Worm (Caenorhabditis elegans) whole organism, mixed stage, embryonic: ENCODE data around the gene R160.6.

Source experiments
- M03D4.4 ChIP-seq: sonication (generic microtip); optimal IDR thresholded peaks from 2 replicates; lab custom pipeline; 2017; ENCODE audit warnings: mild to moderate bottlenecking, missing genetic modification characterization, missing compliant biosample characterization
- bed-3 ChIP-seq: fragments of 200-800 bp; sonication (Bioruptor generic); optimal IDR thresholded peaks from 3 replicates; lab custom pipeline; 2018; ENCODE audit warnings: mild to moderate bottlenecking, missing genetic modification characterization, moderate library complexity, missing compliant biosample characterization
- blmp-1 ChIP-seq: fragments of 150-350 bp; optimal IDR thresholded peaks from 2 replicates; lab custom pipeline; 2014; ENCODE audit warnings: missing biosample characterization, missing genetic modification characterization
- ceh-39 ChIP-seq: fragments of 150-350 bp; optimal IDR thresholded peaks from 2 replicates; lab custom pipeline; 2014; ENCODE audit warnings: missing biosample characterization, missing genetic modification characterization
- ceh-43 ChIP-seq: fragments of 200-800 bp; sonication (Bioruptor generic); optimal IDR thresholded peaks from 2 replicates; lab custom pipeline; 2018; ENCODE audit warnings: mild to moderate bottlenecking, missing genetic modification characterization, moderate library complexity, missing compliant biosample characterization
- ceh-83 ChIP-seq: fragments of 200-800 bp; sonication (Bioruptor generic); optimal IDR thresholded peaks from 2 replicates; lab custom pipeline; 2018; ENCODE audit warnings: mild to moderate bottlenecking, missing genetic modification characterization, missing compliant biosample characterization
- cnd-1 ChIP-seq: fragments of 200-800 bp; sonication (Bioruptor generic); optimal IDR thresholded peaks from 2 replicates; lab custom pipeline; 2018; ENCODE audit warnings: mild to moderate bottlenecking, missing genetic modification characterization, missing compliant biosample characterization
- drap-1 ChIP-seq: fragments of 200-800 bp; sonication (Bioruptor generic); optimal IDR thresholded peaks from 3 replicates; lab custom pipeline; 2018; ENCODE audit warnings: mild to moderate bottlenecking, missing genetic modification characterization, missing compliant biosample characterization
- elt-1 ChIP-seq: sonication (generic microtip); optimal IDR thresholded peaks from 2 replicates; lab custom pipeline; 2017; ENCODE audit warnings: missing genetic modification characterization, mild to moderate bottlenecking, missing compliant biosample characterization, antibody characterized with exemption, moderate library complexity, borderline replicate concordance; ENCODE audit not compliant: insufficient read depth
- elt-3 ChIP-seq: fragments of 150-350 bp; optimal IDR thresholded peaks from 2 replicates; lab custom pipeline; 2014; ENCODE audit warnings: missing biosample characterization, missing genetic modification characterization
- flh-1 ChIP-seq: fragments of 200-800 bp; sonication (Bioruptor generic); optimal IDR thresholded peaks from 2 replicates; lab custom pipeline; 2018; ENCODE audit warnings: mild to moderate bottlenecking, missing genetic modification characterization, moderate library complexity, missing compliant biosample characterization
- ham-2 ChIP-seq: fragments of 200-800 bp; sonication (Bioruptor generic); optimal IDR thresholded peaks from 2 replicates; lab custom pipeline; 2018; ENCODE audit warnings: mild to moderate bottlenecking, missing genetic modification characterization, missing compliant biosample characterization
- hlh-1 ChIP-seq: fragments of 150-350 bp; optimal IDR thresholded peaks from 2 replicates; lab custom pipeline; 2014; ENCODE audit warnings: missing biosample characterization, missing genetic modification reagents, missing genetic modification characterization
- lin-13 ChIP-seq: fragments of 150-350 bp; optimal IDR thresholded peaks from 2 replicates; lab custom pipeline; 2014; ENCODE audit warnings: missing biosample characterization, missing genetic modification characterization
- lin-32 ChIP-seq: fragments of 200-800 bp; sonication (Bioruptor generic); optimal IDR thresholded peaks from 2 replicates; lab custom pipeline; 2018; ENCODE audit warnings: mild to moderate bottlenecking, missing genetic modification characterization, missing compliant biosample characterization
- lsy-2 ChIP-seq: fragments of 150-350 bp; optimal IDR thresholded peaks from 2 replicates; lab custom pipeline; 2014; ENCODE audit warnings: missing biosample characterization, missing genetic modification characterization
- mab-5 ChIP-seq: fragments of 150-350 bp; optimal IDR thresholded peaks from 2 replicates; lab custom pipeline; 2014; ENCODE audit warnings: missing biosample characterization, missing genetic modification characterization
- mep-1 ChIP-seq: fragments of 150-350 bp; optimal IDR thresholded peaks from 2 replicates; lab custom pipeline; 2017; ENCODE audit warnings: missing biosample characterization, missing genetic modification reagents, missing genetic modification characterization, inconsistent platforms
- nhr-12 ChIP-seq: fragments of 150-350 bp; optimal IDR thresholded peaks from 2 replicates; lab custom pipeline; 2014; ENCODE audit warnings: missing biosample characterization, missing genetic modification characterization
- nhr-2 ChIP-seq: fragments of 150-350 bp; optimal IDR thresholded peaks from 2 replicates; lab custom pipeline; 2014; ENCODE audit warnings: missing biosample characterization, missing genetic modification characterization
- nhr-237 ChIP-seq: fragments of 150-350 bp; optimal IDR thresholded peaks from 2 replicates; lab custom pipeline; 2014; ENCODE audit warnings: missing biosample characterization, missing genetic modification characterization
- nhr-28 ChIP-seq: fragments of 150-350 bp; optimal IDR thresholded peaks from 2 replicates; lab custom pipeline; 2014; ENCODE audit warnings: missing biosample characterization, missing genetic modification characterization
- nhr-76 ChIP-seq: sonication (generic microtip); optimal IDR thresholded peaks from 2 replicates; lab custom pipeline; 2017; ENCODE audit warnings: missing biosample characterization, missing genetic modification characterization
- pha-4 ChIP-seq: fragments of 150-350 bp; optimal IDR thresholded peaks from 2 replicates; lab custom pipeline; 2018; ENCODE audit warnings: missing biosample characterization, missing genetic modification reagents, missing genetic modification characterization
- sem-2 ChIP-seq: fragments of 200-800 bp; sonication (Bioruptor generic); optimal IDR thresholded peaks from 2 replicates; lab custom pipeline; 2018; ENCODE audit warnings: mild to moderate bottlenecking, missing genetic modification characterization, missing compliant biosample characterization
- snpc-4 ChIP-seq: fragments of 150-350 bp; optimal IDR thresholded peaks from 2 replicates; lab custom pipeline; 2014; ENCODE audit warnings: missing biosample characterization, missing genetic modification characterization
- sptf-1 ChIP-seq: sonication (generic microtip); optimal IDR thresholded peaks from 2 replicates; lab custom pipeline; 2017; ENCODE audit warnings: mild to moderate bottlenecking, missing genetic modification characterization, moderate library complexity, missing compliant biosample characterization
- tbx-8 ChIP-seq: fragments of 200-800 bp; sonication (Bioruptor generic); optimal IDR thresholded peaks from 2 replicates; lab custom pipeline; 2018; ENCODE audit warnings: mild to moderate bottlenecking, missing genetic modification characterization, moderate library complexity, missing compliant biosample characterization
- unc-120 ChIP-seq: sonication (generic microtip); optimal IDR thresholded peaks from 2 replicates; lab custom pipeline; 2017; ENCODE audit warnings: missing genetic modification characterization, missing compliant biosample characterization; ENCODE audit not compliant: poor library complexity, severe bottlenecking
- unc-39 ChIP-seq: fragments of 150-350 bp; optimal IDR thresholded peaks from 2 replicates; lab custom pipeline; 2014; ENCODE audit warnings: missing biosample characterization, missing genetic modification characterization
- unc-62 ChIP-seq: fragments of 150-350 bp; optimal IDR thresholded peaks from 2 replicates; lab custom pipeline; 2014; ENCODE audit warnings: missing biosample characterization, missing genetic modification reagents, missing genetic modification characterization
- zip-8 ChIP-seq: fragments of 150-350 bp; optimal IDR thresholded peaks from 2 replicates; lab custom pipeline; 2014; ENCODE audit warnings: missing biosample characterization, missing genetic modification characterization
- ztf-11 ChIP-seq: fragments of 150-350 bp; optimal IDR thresholded peaks from 2 replicates; lab custom pipeline; 2014; ENCODE audit warnings: missing biosample characterization, missing genetic modification characterization

R160.6 gene

DNA sequence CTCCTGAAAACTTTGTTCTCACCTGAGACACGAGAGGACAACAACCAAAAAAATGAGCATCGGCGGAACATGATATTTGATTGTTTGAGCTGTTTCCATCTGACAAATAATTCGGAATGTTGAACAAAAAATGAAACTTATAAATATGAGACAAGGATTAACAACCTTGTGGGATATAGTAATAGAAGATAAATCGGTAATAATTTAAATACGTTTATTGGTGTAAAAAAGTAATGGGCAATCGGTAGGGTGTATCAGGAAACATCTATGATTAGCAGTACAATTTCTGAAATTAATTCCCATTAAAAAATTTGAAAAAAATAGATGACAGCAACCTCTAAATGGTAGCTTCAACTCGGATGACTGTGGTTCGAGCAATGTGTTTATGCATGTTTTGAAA lies 5.6 kb downstream of the R160.6 start, which contains the start of gene R160.10:
R160.10 (minus strand) TSS at position 101 of the 400 bp plus-strand sequence.
- TF ChIP-seq pha-4 (tag; lab: Kevin White, UChicago) (no peak), flh-1 (GFP tag; lab: Kevin White, UChicago) (no peak), nhr-28 (no peak), lsy-2 (no peak), blmp-1 (no peak), ztf-11 (tag; lab: Kevin White, UChicago) (no peak), lin-32 (GFP tag; lab: Kevin White, UChicago) (no peak), nhr-2 (tag; lab: Kevin White, UChicago) (no peak), zip-8 (tag; lab: Kevin White, UChicago) (no peak), sptf-1 (tag; lab: Kevin White, UChicago) (no peak), M03D4.4 (tag; lab: Kevin White, UChicago) (no peak), ceh-39 (tag; lab: Kevin White, UChicago) (no peak), elt-3 (tag; lab: Kevin White, UChicago) (no peak)
- TF ChIP-seq, all 35 proteins: peak for 0

DNA sequence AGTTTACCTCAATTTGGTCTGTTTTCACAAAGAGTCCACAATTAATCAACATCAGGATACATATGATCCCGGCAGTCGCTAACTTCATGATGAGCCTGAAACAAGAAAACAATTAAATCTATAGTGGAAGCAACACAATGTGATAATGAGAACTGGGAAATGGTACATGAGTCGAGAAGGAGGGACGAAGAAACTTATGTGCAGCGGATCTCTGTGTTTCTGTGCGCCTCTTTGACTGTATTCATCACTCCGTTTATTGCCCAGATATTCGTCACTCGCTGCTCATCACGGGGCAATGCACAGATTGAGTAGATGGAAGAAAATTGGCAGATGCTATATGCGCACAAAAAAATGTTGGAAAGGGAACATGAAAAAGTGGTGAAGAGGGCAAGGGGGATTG lies 6.8 kb downstream of the R160.6 start, which contains the start of gene R160.3:
R160.3 (minus strand) TSS at position 101 of the 400 bp plus-strand sequence.
- no peak for TF ChIP-seq elt-3 (tag; lab: Kevin White, UChicago)
- TF ChIP-seq, all 35 proteins: peak for 0

DNA sequence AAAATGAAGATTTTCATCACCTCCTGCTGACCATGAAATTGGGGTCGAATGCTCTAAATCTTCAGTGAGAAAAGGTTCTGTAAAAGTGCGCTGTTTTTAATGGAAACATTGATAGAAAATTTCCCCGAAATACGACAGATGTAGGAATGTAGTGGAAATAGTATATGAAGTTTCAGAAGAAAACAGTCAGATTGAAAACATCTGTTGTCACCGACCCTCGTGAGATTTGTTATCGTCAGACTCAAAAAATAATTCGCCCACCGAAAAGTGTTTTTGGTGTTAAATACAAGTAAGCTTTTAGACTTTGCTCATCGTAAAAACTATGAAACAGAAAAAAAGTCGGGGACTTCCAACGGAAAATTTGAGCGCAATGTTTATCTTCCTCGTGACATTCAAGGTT lies 8.1 kb downstream of the R160.6 start, which contains the start of gene F14H12.8:
F14H12.8 (minus strand) TSS at position 101 of the 400 bp plus-strand sequence.
- no peak for TF ChIP-seq tbx-8 (GFP tag; lab: Kevin White, UChicago)
- no peak for TF ChIP-seq elt-1
- no peak for TF ChIP-seq lin-32 (GFP tag; lab: Kevin White, UChicago)
- no peak for TF ChIP-seq M03D4.4 (tag; lab: Kevin White, UChicago)
- no peak for TF ChIP-seq unc-120
- no peak for TF ChIP-seq bed-3 (GFP tag; lab: Kevin White, UChicago)
- TF ChIP-seq ztf-11 (tag; lab: Kevin White, UChicago), result no peak
- no peak for TF ChIP-seq nhr-12
- no peak for TF ChIP-seq sem-2 (GFP tag; lab: Kevin White, UChicago)
- TF ChIP-seq nhr-237 (tag; lab: Kevin White, UChicago), result no peak
- no peak for TF ChIP-seq ceh-39 (tag; lab: Kevin White, UChicago)
- no peak for TF ChIP-seq mep-1
- no peak for TF ChIP-seq sptf-1 (tag; lab: Kevin White, UChicago)
- TF ChIP-seq unc-39, result no peak
- no peak for TF ChIP-seq hlh-1
- TF ChIP-seq ham-2, result no peak
- TF ChIP-seq elt-3 (tag; lab: Kevin White, UChicago), result no peak
- TF ChIP-seq unc-62, result no peak
- TF ChIP-seq snpc-4, result no peak
- no peak for TF ChIP-seq flh-1 (GFP tag; lab: Kevin White, UChicago)

DNA sequence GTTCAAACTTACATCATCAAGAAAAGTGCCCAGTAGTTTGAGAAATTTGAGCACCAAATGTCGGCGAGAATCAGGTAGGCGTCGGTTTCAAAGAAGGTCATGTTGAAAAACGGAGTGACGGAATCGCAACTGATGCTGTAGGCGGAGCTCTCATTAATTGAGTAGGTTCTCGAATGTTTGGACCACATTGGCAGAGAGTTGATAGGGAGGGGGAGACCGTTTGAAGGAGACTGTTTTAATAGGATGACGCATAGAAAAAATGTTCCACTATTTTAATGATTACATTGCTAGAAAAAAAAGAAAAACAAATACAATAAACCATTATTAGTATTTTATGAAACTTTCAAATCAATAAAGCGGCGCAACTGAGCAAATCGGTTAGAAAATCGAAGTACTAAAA lies 9.8 kb downstream of the R160.6 start, which contains the start of gene F14H12.17:
F14H12.17 (minus strand) TSS at position 101 of the 400 bp plus-strand sequence.
- TF ChIP-seq drap-1 (no peak), cnd-1 (tag; lab: Kevin White, UChicago) (no peak), ham-2 (no peak), unc-120 (no peak), hlh-1 (no peak), lin-13 (tag; lab: Kevin White, UChicago) (no peak), snpc-4 (no peak)

DNA sequence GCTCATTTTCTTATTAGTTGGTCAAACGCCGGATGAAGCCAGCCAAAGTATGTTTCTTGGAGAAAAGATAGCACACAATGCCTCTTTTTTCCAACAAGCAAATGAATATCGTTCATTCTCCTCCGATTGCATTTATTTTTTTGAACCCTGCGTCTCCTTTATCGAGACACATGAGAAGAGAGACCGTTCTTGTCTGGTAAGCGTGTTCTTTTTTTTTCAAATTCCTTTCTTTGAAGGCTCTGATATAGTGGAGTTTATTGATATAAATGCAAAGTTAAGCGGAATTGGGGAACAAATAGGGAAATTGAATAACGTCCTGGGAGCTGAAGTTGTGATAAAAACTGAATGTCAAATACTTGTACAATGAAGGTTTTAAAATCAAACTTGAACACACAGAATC lies 10.5 kb downstream of the R160.6 start, which contains the start of gene F14H12.7:
F14H12.7 (minus strand) TSS at position 101 of the 400 bp plus-strand sequence.
- TF ChIP-seq snpc-4 (no peak), nhr-76 (tag; lab: Kevin White, UChicago) (no peak), lin-13 (tag; lab: Kevin White, UChicago) (no peak), unc-39 (no peak), unc-62 (no peak), ceh-39 (tag; lab: Kevin White, UChicago) (no peak), elt-1 (no peak), flh-1 (GFP tag; lab: Kevin White, UChicago) (no peak), drap-1 (no peak), mep-1 (no peak), mab-5 (no peak)
- TF ChIP-seq, all 35 proteins: peak for 0

DNA sequence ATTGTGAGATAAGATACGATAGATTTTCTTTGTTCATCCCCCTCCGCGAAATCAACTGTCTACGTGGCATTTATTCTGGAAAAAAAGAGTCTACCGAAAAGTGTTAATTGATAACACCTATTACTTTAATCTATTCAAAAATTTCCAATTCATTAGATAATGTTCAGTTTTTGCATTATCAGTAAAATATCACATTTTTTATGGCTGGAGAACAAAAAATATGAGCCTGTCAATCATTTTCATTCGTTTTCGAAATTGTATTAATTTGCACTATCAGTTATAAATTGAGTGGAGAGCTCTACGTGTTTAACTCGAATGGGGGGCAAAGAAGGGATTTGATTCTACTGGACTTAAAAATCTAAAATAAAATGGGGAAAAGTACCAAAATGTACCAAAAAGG lies 14.0 kb downstream of the R160.6 start:
- no peak for TF ChIP-seq M03D4.4 (tag; lab: Kevin White, UChicago)
- no peak for TF ChIP-seq ztf-11 (tag; lab: Kevin White, UChicago)
- TF ChIP-seq nhr-2 (tag; lab: Kevin White, UChicago), result no peak
- no peak for TF ChIP-seq snpc-4
- TF ChIP-seq mep-1, result no peak
- TF ChIP-seq pha-4 (tag; lab: Kevin White, UChicago), result no peak
- TF ChIP-seq ceh-83 (GFP tag; lab: Kevin White, UChicago), result no peak
- no peak for TF ChIP-seq zip-8 (tag; lab: Kevin White, UChicago)
- TF ChIP-seq ceh-43 (GFP tag; lab: Kevin White, UChicago), result no peak
- TF ChIP-seq unc-39, result no peak
